Fruit fly (Drosophila melanogaster): Measurements from ENCODE around the gene Muc30E.

Muc30E gene

DNA sequence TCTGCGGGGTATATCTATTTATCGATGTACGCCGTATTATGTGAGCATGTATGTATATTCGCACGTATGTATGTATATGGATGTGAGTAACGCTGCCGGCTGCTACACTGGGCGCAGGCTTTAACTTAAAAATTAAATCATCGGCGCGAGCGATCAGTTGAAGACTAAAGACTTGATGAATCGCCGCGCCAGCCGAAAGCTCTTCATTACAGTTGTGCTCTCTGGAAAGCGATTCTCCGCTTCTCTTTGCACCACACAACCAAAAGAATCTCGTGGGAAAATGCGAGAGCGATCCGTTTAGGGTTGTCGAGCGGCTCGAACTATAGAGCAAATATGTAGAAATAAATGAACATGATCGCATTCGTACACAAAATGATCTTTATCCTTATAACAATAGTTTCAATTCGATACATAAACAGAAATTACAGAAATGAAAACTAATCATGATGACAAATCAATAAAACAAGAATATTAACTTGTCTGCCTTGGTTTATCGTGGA is 5.6 kb upstream of the Muc30E start, which contains the start of gene CG13124 (continued):
- TF ChIP-seq Ets21C (GFP tag; optimal IDR thresholded peaks at IDR 0.05) (no peak), CG3032 (tag; optimal IDR thresholded peaks at IDR 0.05) (no peak), CG11762 (GFP tag; optimal IDR thresholded peaks at IDR 0.05; ENCODE audit: insufficient read depth) (no peak), fd85E (GFP tag; optimal IDR thresholded peaks at IDR 0.05) (no peak), CG1621 (tag; optimal IDR thresholded peaks at IDR 0.05) (no peak), net (GFP tag; optimal IDR thresholded peaks at IDR 0.05) (peak; percentile 37), salr (GFP tag; optimal IDR thresholded peaks at IDR 0.05) (no peak), Lpt (GFP tag; optimal IDR thresholded peaks at IDR 0.05) (no peak), CG10631 (GFP tag; optimal IDR thresholded peaks at IDR 0.05) (no peak), CG6276 (GFP tag; optimal IDR thresholded peaks at IDR 0.05) (peak; percentile 19), CG10669 (GFP tag; optimal IDR thresholded peaks at IDR 0.05) (no peak), Blimp-1 (GFP tag; optimal IDR thresholded peaks at IDR 0.05) (no peak), Ets96B (tag; optimal IDR thresholded peaks at IDR 0.05) (no peak), ss (GFP tag; optimal IDR thresholded peaks at IDR 0.05) (peak; percentile 20 to 29), Met (GFP tag; optimal IDR thresholded peaks at IDR 0.05) (no peak), CG4318 (GFP tag; optimal IDR thresholded peaks at IDR 0.05) (no peak), CG6792 (GFP tag; optimal IDR thresholded peaks at IDR 0.05) (no peak), CG32006 (GFP tag; optimal IDR thresholded peaks at IDR 0.05) (no peak), acj6 (GFP tag; optimal IDR thresholded peaks at IDR 0.05) (peak; percentile 9), svp (GFP tag) (no peak), CG9139 (GFP tag; optimal IDR thresholded peaks at IDR 0.05) (peak; percentile 13), spab (GFP tag; optimal IDR thresholded peaks at IDR 0.05) (no peak), OdsH (GFP tag; optimal IDR thresholded peaks at IDR 0.05) (peak; percentile 21), CG6854 (GFP tag; optimal IDR thresholded peaks at IDR 0.05) (no peak), Eip78C (GFP tag) (peak; percentile 72), Hr4 (GFP tag; optimal IDR thresholded peaks at IDR 0.05) (peak; percentile 46), topi (GFP tag; optimal IDR thresholded peaks at IDR 0.05) (peak; percentile 7), CG34406 (GFP tag; optimal IDR thresholded peaks at IDR 0.05) (peak; percentile 17)

DNA sequence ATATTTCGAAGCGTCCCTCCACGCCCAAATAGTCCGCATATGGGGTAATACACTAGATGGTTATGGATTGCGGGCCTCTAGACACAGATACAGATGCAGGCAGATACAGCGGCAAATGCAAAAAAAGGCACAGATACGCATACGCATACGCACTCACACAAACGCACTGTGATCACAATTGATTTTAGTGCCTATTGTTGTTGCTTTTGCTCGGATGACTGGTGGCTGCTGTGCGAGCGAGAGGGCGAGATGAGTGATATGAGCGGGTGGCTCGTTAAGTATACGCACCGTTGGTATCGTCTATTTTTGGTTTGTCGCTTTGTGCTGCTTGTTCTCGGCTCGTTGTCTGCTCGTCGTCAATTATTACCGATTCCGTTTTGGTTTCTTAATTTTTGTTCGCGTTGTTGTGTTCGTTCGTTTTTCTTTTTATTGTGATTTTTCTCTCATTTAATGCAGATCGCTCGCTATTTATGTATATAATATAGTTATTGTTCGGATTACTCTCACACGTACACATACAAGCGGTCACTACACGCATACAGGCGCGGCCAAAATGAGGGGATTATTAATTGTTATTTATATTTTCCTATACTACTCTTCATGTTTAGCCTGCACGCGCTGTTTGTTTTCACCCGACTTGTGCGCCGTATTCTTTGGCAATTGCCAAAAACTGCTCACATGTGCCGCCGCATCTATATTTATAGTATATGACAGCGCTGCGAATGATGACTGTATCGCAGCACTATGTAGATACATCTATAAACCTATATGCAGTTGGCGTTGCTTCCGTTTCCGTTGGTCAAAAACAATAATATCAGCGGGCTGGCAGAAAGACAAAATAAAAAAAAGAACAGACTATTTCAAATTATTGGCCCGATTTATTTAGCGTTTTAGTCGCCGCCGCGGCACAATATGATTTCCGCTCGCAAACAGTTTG is 4.7 kb upstream of the Muc30E start:
- TF ChIP-seq dsx (GFP tag; optimal IDR thresholded peaks at IDR 0.05; ENCODE audit: poor library complexity, severe bottlenecking) (peak; percentile 30), ss (GFP tag; optimal IDR thresholded peaks at IDR 0.05) (peak; percentile 36 to 37), CG15336 (GFP tag; IDR thresholded peaks at IDR 0.05) (no peak), fd85E (GFP tag; optimal IDR thresholded peaks at IDR 0.05) (no peak), CG1621 (tag; optimal IDR thresholded peaks at IDR 0.05) (peak; percentile 38), Eip78C (GFP tag) (peak; percentile 76), CG8632 (GFP tag; optimal IDR thresholded peaks at IDR 0.05) (no peak), pdm3 (GFP tag; optimal IDR thresholded peaks at IDR 0.05) (no peak), CG6808 (GFP tag; optimal IDR thresholded peaks at IDR 0.05) (peak; percentile 29), achi (GFP tag; optimal IDR thresholded peaks at IDR 0.05) (no peak), Eip93F (GFP tag; optimal IDR thresholded peaks at IDR 0.05) (no peak), CG10669 (GFP tag; optimal IDR thresholded peaks at IDR 0.05) (peak; percentile 2), fkh (GFP tag; optimal IDR thresholded peaks at IDR 0.05) (peak; percentile 37), CG3919 (GFP tag; optimal IDR thresholded peaks at IDR 0.05) (peak; percentile 5), eg (GFP tag; IDR thresholded peaks at IDR 0.05) (0 out of 3 replicates have a peak, but pooled peaks have one; percentile 24), salr (GFP tag; optimal IDR thresholded peaks at IDR 0.05) (peak in 1 of 2 experiments; percentile 22), OdsH (GFP tag; optimal IDR thresholded peaks at IDR 0.05) (no peak), CG6163 (GFP tag; IDR thresholded peaks at IDR 0.05) (peak; percentile 47; the same call in 2 of the 3 replicates)
